Worm (Caenorhabditis elegans): ENCODE data around the gene twk-25.
A peak's percentile ranks its signal among the peaks of the same experiment; 100 is the strongest.

Gene twk-25

DNA sequence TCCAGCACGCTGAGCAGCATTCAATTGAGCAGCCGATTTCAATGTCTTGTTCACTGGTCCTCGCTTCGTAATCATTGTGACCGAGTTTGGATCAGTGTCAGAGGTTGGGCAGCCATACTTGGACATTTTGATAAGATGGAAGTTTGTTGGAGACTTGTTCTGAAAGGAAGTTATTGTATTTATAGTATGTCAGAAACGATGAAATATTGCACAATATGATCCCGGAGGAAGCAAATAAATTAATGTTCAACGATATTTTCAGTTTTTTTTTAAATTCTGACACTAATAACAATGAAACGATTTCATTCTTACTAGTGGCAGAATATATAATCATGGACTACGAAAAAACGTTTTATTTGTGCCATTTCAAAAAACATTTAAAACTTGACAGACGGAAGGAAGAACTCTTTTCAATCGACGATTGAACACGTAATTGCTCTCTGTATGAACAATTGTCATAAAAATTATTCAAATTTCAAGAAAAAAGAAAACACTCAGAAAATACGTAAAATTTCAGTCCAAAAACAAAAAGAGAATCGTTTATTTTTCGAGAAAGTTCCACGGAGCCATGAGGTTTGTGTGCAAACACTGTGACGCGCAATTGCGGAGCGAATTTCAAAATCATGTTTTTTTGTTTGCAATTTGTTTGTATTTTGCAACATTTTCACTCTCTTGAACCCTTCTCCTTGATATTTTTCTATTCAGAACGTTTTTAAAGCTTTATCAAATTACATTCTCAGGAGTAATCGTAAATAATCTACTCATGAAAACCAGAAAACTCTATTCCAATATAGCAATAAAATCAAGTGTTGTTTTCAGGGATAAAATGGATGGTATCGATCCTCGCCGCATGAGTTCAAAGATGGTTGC, 24.3 kb upstream of the twk-25 start, which contains the start of the genes mbf-1 and nse-4 (continued):
- TF ChIP-seq unc-130 (tag; optimal IDR thresholded peaks at IDR 0.05) (peak; percentile 45), unc-62 (GFP tag; optimal IDR thresholded peaks at IDR 0.05) (no peak), unc-30 (tag; optimal IDR thresholded peaks at IDR 0.05) (no peak), ceh-63 (GFP tag; optimal IDR thresholded peaks at IDR 0.05) (no peak), aha-1 (tag; optimal IDR thresholded peaks at IDR 0.05) (no peak), jun-1 (tag; optimal IDR thresholded peaks at IDR 0.05) (peak; percentile 20), hlh-17 (GFP tag; optimal IDR thresholded peaks at IDR 0.05; ENCODE audit: borderline replicate concordance) (no peak), nhr-71 (tag; optimal IDR thresholded peaks at IDR 0.05) (peak; percentile 81), lsy-2 (tag; optimal IDR thresholded peaks at IDR 0.05) (peak; percentile 72 to 79), hpl-2 (GFP tag; optimal IDR thresholded peaks at IDR 0.05) (no peak), mep-1 (tag; optimal IDR thresholded peaks at IDR 0.05) (peak; percentile 91), fkh-8 (tag; optimal IDR thresholded peaks at IDR 0.05) (peak; percentile 31), blmp-1 (tag; optimal IDR thresholded peaks at IDR 0.05) (peak; percentile 55), alr-1 (tag; optimal IDR thresholded peaks at IDR 0.05; ENCODE audit: borderline replicate concordance) (no peak), mdl-1 (tag; optimal IDR thresholded peaks at IDR 0.05) (peak in 1 of 2 experiments; percentile 49)

DNA sequence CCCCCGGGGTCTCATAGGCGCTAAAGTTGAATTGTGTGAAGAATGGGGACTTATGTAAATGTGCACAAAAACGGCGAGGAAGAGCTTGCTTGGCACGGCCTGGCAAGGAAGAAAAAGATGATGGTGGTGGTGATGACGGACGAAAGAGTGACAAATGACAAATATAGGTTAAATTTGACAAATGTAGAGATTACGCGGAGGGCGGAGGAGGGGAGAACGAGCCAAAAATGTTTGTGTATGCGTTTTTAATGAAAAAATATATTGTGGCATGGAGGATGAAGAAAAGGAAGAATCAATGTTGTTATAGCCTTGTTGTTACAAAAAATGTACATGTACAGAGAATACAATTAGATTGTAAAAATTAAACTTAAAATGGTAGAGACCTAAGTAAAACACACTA, 17.7 kb upstream of the twk-25 start:
- TF ChIP-seq vab-15 (tag; optimal IDR thresholded peaks at IDR 0.05) (no peak), ceh-82 (tag; optimal IDR thresholded peaks at IDR 0.05) (no peak), ceh-8 (GFP tag; optimal IDR thresholded peaks at IDR 0.05) (no peak), C34B4.2 (tag; optimal IDR thresholded peaks at IDR 0.05) (no peak), fos-1 (tag; optimal IDR thresholded peaks at IDR 0.05) (no peak), grh-1 (GFP tag; IDR thresholded peaks at IDR 0.05) (no peak), lir-3 (tag; optimal IDR thresholded peaks at IDR 0.05; ENCODE audit: poor library complexity) (no peak), nhr-28 (tag; optimal IDR thresholded peaks at IDR 0.05) (no peak), skn-1 (tag; optimal IDR thresholded peaks at IDR 0.05) (no peak), mep-1 (tag; optimal IDR thresholded peaks at IDR 0.05) (no peak), irx-1 (tag; optimal IDR thresholded peaks at IDR 0.05) (no peak)

DNA sequence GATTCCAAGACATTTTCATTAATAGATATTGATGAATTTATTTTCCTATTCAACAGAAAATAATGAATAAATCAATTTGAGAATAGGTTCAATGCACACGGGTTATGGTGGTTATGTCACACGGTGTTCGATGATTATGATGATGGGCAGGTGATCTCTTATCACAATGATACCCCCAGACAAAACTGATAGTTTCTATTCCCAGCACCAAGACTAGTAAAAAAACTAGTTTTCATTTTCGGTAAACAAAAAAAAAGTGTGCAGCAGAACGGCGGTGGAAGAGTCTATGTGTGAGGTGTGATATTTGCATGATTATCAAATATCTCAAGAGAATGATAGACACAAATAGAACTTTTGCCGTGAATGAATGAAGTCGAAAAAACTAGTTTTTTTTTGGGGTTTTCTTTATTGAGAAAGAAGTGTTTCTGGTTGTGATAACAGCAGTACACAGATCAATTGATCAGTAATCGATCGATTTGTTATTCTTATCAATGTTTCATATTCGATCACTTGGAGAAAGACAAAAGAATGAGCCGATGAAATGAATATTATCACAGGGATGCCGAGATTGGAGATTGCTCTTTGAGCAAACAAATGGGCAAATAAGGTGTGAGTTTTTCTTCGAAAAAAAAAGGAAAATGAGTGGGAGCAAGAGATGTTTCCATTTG, 16.5 kb upstream of the twk-25 start:
- peak; percentile 29 for TF ChIP-seq lin-14 (GFP tag; optimal IDR thresholded peaks at IDR 0.05)
- peak; percentile 65 for TF ChIP-seq elt-2 (tag; optimal IDR thresholded peaks at IDR 0.05)
- TF ChIP-seq nhr-12 (tag; optimal IDR thresholded peaks at IDR 0.05) = no peak
- TF ChIP-seq grh-1 (GFP tag; IDR thresholded peaks at IDR 0.05) = peak; percentile 44; the same call in 1 of the 2 replicates
- no peak for TF ChIP-seq rnt-1 (tag; optimal IDR thresholded peaks at IDR 0.05)
- TF ChIP-seq nhr-237 (tag; optimal IDR thresholded peaks at IDR 0.05) = no peak
- no peak for TF ChIP-seq sup-37 (GFP tag; optimal IDR thresholded peaks at IDR 0.05)
- no peak for TF ChIP-seq mep-1 (tag; optimal IDR thresholded peaks at IDR 0.05)
- TF ChIP-seq snu-23 (GFP tag; optimal IDR thresholded peaks at IDR 0.05) = peak; percentile 30
- TF ChIP-seq nhr-11 (tag; optimal IDR thresholded peaks at IDR 0.05) = no peak
- peak; percentile 74 for TF ChIP-seq nhr-85 (tag)
- TF ChIP-seq isw-1 (GFP tag; IDR thresholded peaks at IDR 0.05) = no peak
- TF ChIP-seq vab-15 (tag; optimal IDR thresholded peaks at IDR 0.05) = no peak
- no peak for TF ChIP-seq hlh-17 (GFP tag; optimal IDR thresholded peaks at IDR 0.05; ENCODE audit: borderline replicate concordance)
- TF ChIP-seq elt-3 (tag; optimal IDR thresholded peaks at IDR 0.05) = peak in 1 of 6 experiments; percentile 50
- TF ChIP-seq nhr-20 (tag; optimal IDR thresholded peaks at IDR 0.05) = peak; percentile 41
- TF ChIP-seq nhr-71 (tag; optimal IDR thresholded peaks at IDR 0.05) = peak; percentile 42
- peak in 1 of 2 experiments; percentile 48 for TF ChIP-seq lin-35 (GFP tag; optimal IDR thresholded peaks at IDR 0.05)

All from whole organism, L1 larva.